Fruit fly (Drosophila melanogaster) whole organism, adult: ENCODE results near the gene mAChR-B.
"Not testable (repeated sequence)": the region's sequence is repeated elsewhere in the genome, so short reads cannot be mapped to it uniquely, and the experiment has no call there.

Experiments used
- CG11617 ChIP-seq: fragments of 200-800 bp; sonication (Bioruptor generic); optimal IDR thresholded peaks from 2 replicates; lab custom pipeline; 2017; ENCODE audit warnings: mild to moderate bottlenecking, missing biosample characterization, missing genetic modification reagents, missing genetic modification characterization
- CG12768 ChIP-seq: fragments of 200-800 bp; sonication (Bioruptor generic); optimal IDR thresholded peaks from 2 replicates; lab custom pipeline; 2017; ENCODE audit warnings: missing biosample characterization, missing genetic modification characterization, mild to moderate bottlenecking, moderate library complexity, missing genetic modification reagents
- CG1620 ChIP-seq: fragments of 200-800 bp; sonication (Bioruptor generic); optimal IDR thresholded peaks from 2 replicates; lab custom pipeline; 2016; ENCODE audit warnings: missing biosample characterization, missing genetic modification characterization
- CG5204 ChIP-seq: fragments of 200-800 bp; sonication (Bioruptor generic); optimal IDR thresholded peaks from 2 replicates; lab custom pipeline; 2016; ENCODE audit warnings: missing biosample characterization, missing genetic modification characterization
- CG7045 ChIP-seq: fragments of 200-800 bp; sonication (Bioruptor generic); optimal IDR thresholded peaks from 2 replicates; lab custom pipeline; 2017; ENCODE audit warnings: missing biosample characterization, mild to moderate bottlenecking, missing genetic modification characterization
- Clk ChIP-seq: fragments of 200-800 bp; sonication (Bioruptor generic); optimal IDR thresholded peaks from 2 replicates; lab custom pipeline; 2017; ENCODE audit warnings: missing biosample characterization, missing genetic modification characterization
- Crg-1 ChIP-seq: fragments of 200-800 bp; sonication (Bioruptor generic); optimal IDR thresholded peaks from 2 replicates; lab custom pipeline; 2016; ENCODE audit warnings: missing biosample characterization, missing genetic modification characterization
- Hr96 ChIP-seq: fragments of 200-800 bp; sonication (Bioruptor generic); optimal IDR thresholded peaks from 2 replicates; lab custom pipeline; 2016; ENCODE audit warnings: missing biosample characterization, missing genetic modification characterization
- bab1 ChIP-seq: fragments of 200-800 bp; sonication (Bioruptor generic); optimal IDR thresholded peaks from 3 replicates; lab custom pipeline; 2019; ENCODE audit warnings: missing biosample characterization, mild to moderate bottlenecking, missing genetic modification characterization, moderate library complexity
- cic ChIP-seq: fragments of 200-800 bp; sonication (Bioruptor generic); optimal IDR thresholded peaks from 2 replicates; lab custom pipeline; 2017; ENCODE audit warnings: missing biosample characterization, mild to moderate bottlenecking, missing genetic modification characterization, moderate library complexity
- kay ChIP-seq: fragments of 200-800 bp; sonication (Bioruptor generic); peaks from one replicate; lab custom pipeline; 2016; ENCODE audit warnings: missing biosample characterization, missing genetic modification characterization, borderline replicate concordance
- ovo ChIP-seq: fragments of 200-800 bp; sonication (Bioruptor generic); optimal IDR thresholded peaks from 2 replicates; lab custom pipeline; 2016; ENCODE audit warnings: missing biosample characterization, missing genetic modification characterization
- tj ChIP-seq: fragments of 200-800 bp; sonication (Bioruptor generic); optimal IDR thresholded peaks from 3 replicates; lab custom pipeline; 2017; ENCODE audit warnings: missing biosample characterization, mild to moderate bottlenecking, missing genetic modification characterization, moderate library complexity

DNA sequence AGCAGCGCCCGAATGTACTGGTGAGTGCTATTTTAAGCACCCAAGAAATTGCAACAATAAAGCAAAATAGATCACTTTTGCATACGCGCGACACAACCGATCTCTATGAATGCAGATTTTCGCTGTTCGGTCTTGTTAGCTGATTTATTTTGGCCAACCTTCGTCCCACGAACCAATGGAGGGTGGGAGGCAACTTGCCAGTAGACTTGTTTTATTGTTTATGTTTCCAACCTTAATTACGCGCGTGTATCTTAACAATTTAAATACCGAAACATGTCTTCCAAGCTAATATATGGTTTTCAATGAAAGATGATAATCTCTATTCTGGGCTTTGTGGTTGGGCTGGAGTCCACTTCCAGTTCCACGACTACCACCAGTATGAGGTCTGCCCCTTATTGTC, 10.2 kb upstream of the mAChR-B start, which contains the start of gene CG43618:
- TF ChIP-seq Clk (GFP tag; lab: Kevin White, UChicago); cic (GFP tag; lab: Kevin White, UChicago); ovo (GFP tag; lab: Kevin White, UChicago); kay (GFP tag; lab: Kevin White, UChicago); Crg-1 (GFP tag; lab: Kevin White, UChicago); CG11617 (GFP tag; lab: Kevin White, UChicago); CG5204 (GFP tag; lab: Kevin White, UChicago); CG7045 (GFP tag; lab: Kevin White, UChicago); CG12768 (GFP tag; lab: Kevin White, UChicago); bab1 (GFP tag; lab: Kevin White, UChicago); tj; CG1620 (GFP tag; lab: Kevin White, UChicago); Hr96: not testable (repeated sequence)
